Worm (Caenorhabditis elegans) whole organism, early embryonic: ENCODE results near the gene F11G11.4.

Source experiments
- ama-1 ChIP-seq: fragments of 150-350 bp; optimal IDR thresholded peaks from 2 replicates; lab custom pipeline; 2014
- flt-1 ChIP-seq: fragments of 200-800 bp; sonication (Bioruptor generic); IDR thresholded peaks from 2 replicates; pipeline ENCODE4 v1.3.6; 2022; ENCODE audit warnings: missing genetic modification characterization, missing compliant biosample characterization
- hmbx-1 ChIP-seq: sonication (generic microtip); optimal IDR thresholded peaks from 2 replicates; lab custom pipeline; 2016; ENCODE audit warnings: mild to moderate bottlenecking, missing genetic modification characterization, missing compliant biosample characterization
- tbx-11 ChIP-seq: fragments of 200-800 bp; sonication (Bioruptor generic); IDR thresholded peaks from 2 replicates; pipeline ENCODE4 v1.3.6; 2022; ENCODE audit warnings: missing genetic modification characterization, missing compliant biosample characterization

DNA sequence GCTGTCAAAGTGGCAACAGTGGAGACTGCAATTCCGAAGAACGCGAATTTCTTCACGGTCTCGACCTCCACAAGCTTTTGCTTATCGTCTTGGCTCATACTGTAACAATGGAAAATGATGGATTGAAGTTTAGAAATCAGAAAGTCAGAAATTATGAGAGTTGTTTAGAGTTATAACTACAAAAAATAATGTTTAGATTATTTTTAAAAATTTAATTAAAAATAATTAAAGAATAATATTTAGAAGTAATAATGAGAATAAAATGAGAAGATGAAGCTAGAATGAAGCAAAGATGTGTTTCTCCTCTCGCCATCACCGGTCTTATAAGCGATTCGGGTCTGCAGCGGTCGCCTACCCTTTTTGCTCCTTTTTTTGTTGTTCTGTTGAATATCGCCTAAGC is 12.6 kb downstream of the F11G11.4 start, which contains the start of gene col-73:
- no peak for TF ChIP-seq flt-1
- TF ChIP-seq hmbx-1 (tag; lab: Kevin White, UChicago), result no peak
- no peak for TF ChIP-seq ama-1 (lab: Kevin White, UChicago)
- no peak for TF ChIP-seq tbx-11
